Fruit fly (Drosophila melanogaster): Measurements from ENCODE around the gene Edg78E.

- no peak for TF ChIP-seq Pif1A (GFP tag; optimal IDR thresholded peaks at IDR 0.05)
- TF ChIP-seq Pif1B (GFP tag; optimal IDR thresholded peaks at IDR 0.05), result no peak
- TF ChIP-seq CG10348 (GFP tag; IDR thresholded peaks at IDR 0.05), result no peak
- TF ChIP-seq CG15710 (tag; optimal IDR thresholded peaks at IDR 0.05), result no peak
- TF ChIP-seq Snoo (tag; optimal IDR thresholded peaks at IDR 0.05), result no peak
These were observed 13.8 kb downstream of the Edg78E start for dm6 chr3L:21283795-21284194.
